Fruit fly (Drosophila melanogaster): ENCODE results near the gene CG14313.

The CG14313 gene

dm6 chr3R:18168398-18168797 lies 23.4 kb downstream of the CG14313 start (continued):
- TF ChIP-seq ash1 (GFP tag; optimal IDR thresholded peaks at IDR 0.05) (no peak), CG11504 (tag; optimal IDR thresholded peaks at IDR 0.05) (peak; percentile 97), lab (GFP tag; optimal IDR thresholded peaks at IDR 0.05) (peak; percentile 38), TFAM (GFP tag; optimal IDR thresholded peaks at IDR 0.05) (no peak), CG6765 (GFP tag; optimal IDR thresholded peaks at IDR 0.05) (peak; percentile 67), da (GFP tag; optimal IDR thresholded peaks at IDR 0.05) (no peak), oc (tag; optimal IDR thresholded peaks at IDR 0.05) (no peak), CG43689 (GFP tag; IDR thresholded peaks at IDR 0.05) (no peak), CG8924 (tag; optimal IDR thresholded peaks at IDR 0.05) (no peak), vfl (GFP tag; optimal IDR thresholded peaks at IDR 0.05) (no peak), cato (GFP tag; optimal IDR thresholded peaks at IDR 0.05; ENCODE audit: borderline replicate concordance) (no peak), CG13894 (tag; optimal IDR thresholded peaks at IDR 0.05) (peak; percentile 10), CG12104 (GFP tag; optimal IDR thresholded peaks at IDR 0.05) (no peak), CG12942 (GFP tag; optimal IDR thresholded peaks at IDR 0.05) (no peak), CG9932 (GFP tag; IDR thresholded peaks at IDR 0.05) (peak; percentile 70), CG17359 (tag; optimal IDR thresholded peaks at IDR 0.05) (peak; percentile 37), gsb-n (tag; optimal IDR thresholded peaks at IDR 0.05) (no peak), az2 (GFP tag; optimal IDR thresholded peaks at IDR 0.05) (no peak), tin (GFP tag; optimal IDR thresholded peaks at IDR 0.05) (peak; percentile 2), cas (GFP tag; IDR thresholded peaks at IDR 0.05) (no peak), bbx (GFP tag; IDR thresholded peaks at IDR 0.05; ENCODE audit: partially characterized antibody) (no peak), usp (GFP tag; optimal IDR thresholded peaks at IDR 0.05) (no peak), dpn (GFP tag; optimal IDR thresholded peaks at IDR 0.05) (no peak), CG6791 (GFP tag; IDR thresholded peaks at IDR 0.05; ENCODE audit: partially characterized antibody) (no peak; the same call in 2 of the 3 replicates), CG2889 (GFP tag; IDR thresholded peaks at IDR 0.05) (no peak), btn (GFP tag; optimal IDR thresholded peaks at IDR 0.05) (no peak), gfzf (GFP tag; optimal IDR thresholded peaks at IDR 0.05) (peak; percentile 1), scrt (GFP tag; optimal IDR thresholded peaks at IDR 0.05) (peak; percentile 99), CG4820 (GFP tag; optimal IDR thresholded peaks at IDR 0.05) (no peak), NC2β (GFP tag; optimal IDR thresholded peaks at IDR 0.05) (no peak), Hmr (GFP tag; optimal IDR thresholded peaks at IDR 0.05) (peak; percentile 38), CG6854 (GFP tag; optimal IDR thresholded peaks at IDR 0.05) (no peak), CG4617 (GFP tag; optimal IDR thresholded peaks at IDR 0.05; ENCODE audit: borderline replicate concordance) (no peak), chif (GFP tag; optimal IDR thresholded peaks at IDR 0.05) (no peak), CG14860 (GFP tag; IDR thresholded peaks at IDR 0.05; ENCODE audit: partially characterized antibody) (no peak), z (GFP tag; IDR thresholded peaks at IDR 0.05) (no peak), pnt (GFP tag; optimal IDR thresholded peaks at IDR 0.05) (no peak), tna (GFP tag; IDR thresholded peaks at IDR 0.05; ENCODE audit: partially characterized antibody) (no peak), CG10462 (GFP tag; optimal IDR thresholded peaks at IDR 0.05) (no peak), mirr (GFP tag; optimal IDR thresholded peaks at IDR 0.05) (no peak), CG14441 (GFP tag; IDR thresholded peaks at IDR 0.05) (peak; percentile 37; the same call in 1 of the 2 replicates), lilli (GFP tag; optimal IDR thresholded peaks at IDR 0.05) (peak; percentile 11), pan (optimal IDR thresholded peaks at IDR 0.05) (no peak), pan (GFP tag; optimal IDR thresholded peaks at IDR 0.05 in 1 of 2, IDR thresholded peaks at IDR 0.05 in 1 of 2) (peak in 1 of 2 experiments; percentile 27), E2f2 (GFP tag; IDR thresholded peaks at IDR 0.05) (peak; percentile 44; the same call in 1 of the 2 replicates), salm (tag; optimal IDR thresholded peaks at IDR 0.05) (no peak), kni (GFP tag; optimal IDR thresholded peaks at IDR 0.05) (no peak), CG9876 (GFP tag; optimal IDR thresholded peaks at IDR 0.05) (peak; percentile 2), hb (GFP tag; IDR thresholded peaks at IDR 0.05; ENCODE audit: partially characterized antibody) (no peak), crp (GFP tag; optimal IDR thresholded peaks at IDR 0.05) (no peak), CG9215 (GFP tag; IDR thresholded peaks at IDR 0.05) (0 out of 2 replicates have a peak, but pooled peaks have one; percentile 11)
